Fruit fly (Drosophila melanogaster): ENCODE data around the gene CG17597.

DNA sequence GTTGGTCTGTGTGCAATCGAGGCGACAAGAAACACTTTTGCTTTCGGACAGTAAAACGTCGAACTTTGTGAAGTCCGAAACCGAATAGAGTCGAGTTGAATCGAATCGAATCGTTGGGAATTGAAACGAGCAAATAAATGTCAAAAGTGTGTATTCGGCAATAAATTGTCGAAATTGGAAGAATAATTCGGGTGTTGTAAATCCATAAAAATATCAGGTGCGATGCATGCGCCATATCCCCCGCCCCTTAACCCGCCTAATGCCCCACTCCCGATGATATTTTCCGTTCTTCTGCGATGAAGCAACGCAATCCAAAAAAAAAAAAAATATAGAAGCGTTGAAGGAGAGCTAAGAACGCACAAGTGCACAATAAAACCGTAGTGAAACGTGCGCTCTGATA is 42.0 kb downstream of the CG17597 start:
- no peak for TF ChIP-seq Hand (GFP tag; optimal IDR thresholded peaks at IDR 0.05)
- TF ChIP-seq ttk (GFP tag; IDR thresholded peaks at IDR 0.05): no peak
- no peak for TF ChIP-seq CG13123 (GFP tag; optimal IDR thresholded peaks at IDR 0.05)
- no peak for TF ChIP-seq CG11398 (GFP tag; optimal IDR thresholded peaks at IDR 0.05)
- no peak for TF ChIP-seq bcd (GFP tag; optimal IDR thresholded peaks at IDR 0.05)
- no peak for TF ChIP-seq CG30020 (tag; optimal IDR thresholded peaks at IDR 0.05)
- TF ChIP-seq nau (GFP tag; optimal IDR thresholded peaks at IDR 0.05): no peak
- no peak for TF ChIP-seq sr (GFP tag; IDR thresholded peaks at IDR 0.05)
- peak; percentile 38 for TF ChIP-seq cwo (GFP tag; optimal IDR thresholded peaks at IDR 0.05)
- no peak for TF ChIP-seq CG17328 (GFP tag; IDR thresholded peaks at IDR 0.05)
- no peak for TF ChIP-seq Dp (GFP tag; optimal IDR thresholded peaks at IDR 0.05)

Measured in whole organism, embryonic.